Fruit fly (Drosophila melanogaster): ENCODE results near the gene mth.

DNA sequence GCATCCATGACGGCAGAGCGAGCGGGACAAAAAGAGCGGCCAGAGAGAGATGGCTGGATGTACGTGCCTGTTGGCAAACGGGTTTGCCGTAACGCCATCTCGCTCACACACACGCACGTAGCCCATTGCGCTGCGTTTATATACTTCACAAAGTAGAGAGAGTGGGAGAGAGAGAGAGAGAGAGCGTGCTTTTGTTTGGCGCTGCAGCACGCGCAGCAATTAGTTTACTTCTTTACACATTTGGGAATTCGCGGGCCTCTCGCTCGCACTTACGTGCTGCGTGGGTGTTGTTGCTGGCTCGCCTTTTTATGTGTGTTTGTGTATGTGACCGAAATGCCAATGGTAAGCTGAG is 31.3 kb upstream of the mth start:
- TF ChIP-seq CG7556 (GFP tag; optimal IDR thresholded peaks at IDR 0.05): no peak
- TF ChIP-seq toy (GFP tag; IDR thresholded peaks at IDR 0.05): no peak
- TF ChIP-seq Mrtf (GFP tag; IDR thresholded peaks at IDR 0.05): no peak
- TF ChIP-seq HLHmδ (GFP tag; optimal IDR thresholded peaks at IDR 0.05): no peak
- no peak for TF ChIP-seq CG14667 (GFP tag; IDR thresholded peaks at IDR 0.05)
